Worm (Caenorhabditis elegans) whole organism, L1 larva: Measurements from ENCODE around the gene ric-8.

Experiments
- Y116A8C.19 ChIP-seq: sonication (generic microtip); optimal IDR thresholded peaks from 2 replicates; lab custom pipeline; 2016; ENCODE audit warnings: missing compliant biosample characterization, missing genetic modification characterization, borderline replicate concordance
- alr-1 ChIP-seq: fragments of 200-800 bp; sonication (Bioruptor generic); optimal IDR thresholded peaks from 2 replicates; lab custom pipeline; 2018; ENCODE audit warnings: borderline replicate concordance, mild to moderate bottlenecking, missing genetic modification characterization, missing compliant biosample characterization
- ama-1 ChIP-seq: fragments of 150-350 bp; optimal IDR thresholded peaks from 2 replicates; lab custom pipeline; 2014
- elt-2 ChIP-seq: sonication (generic microtip); optimal IDR thresholded peaks from 2 replicates; lab custom pipeline; 2016; ENCODE audit warnings: missing genetic modification characterization, mild to moderate bottlenecking, inconsistent platforms, missing compliant biosample characterization, missing genetic modification reagents
- fkh-4 ChIP-seq: sonication (generic microtip); optimal IDR thresholded peaks from 2 replicates; lab custom pipeline; 2016; ENCODE audit warnings: missing compliant biosample characterization, missing genetic modification characterization, borderline replicate concordance
- jun-1 ChIP-seq: fragments of 150-350 bp; optimal IDR thresholded peaks from 2 replicates; lab custom pipeline; 2014; ENCODE audit warnings: missing biosample characterization, missing genetic modification reagents, missing genetic modification characterization
- lin-13 ChIP-seq: fragments of 150-350 bp; optimal IDR thresholded peaks from 2 replicates; lab custom pipeline; 2014; ENCODE audit warnings: missing biosample characterization, missing genetic modification reagents, missing genetic modification characterization
- lsy-2 ChIP-seq, 2 experiments: fragments of 150-350 bp; optimal IDR thresholded peaks; 2 replicates each; lab custom pipeline; 2014; ENCODE audit warnings: missing biosample characterization in 2 of 2, missing genetic modification characterization in 2 of 2
- mep-1 ChIP-seq: fragments of 150-350 bp; optimal IDR thresholded peaks from 2 replicates; lab custom pipeline; 2014; ENCODE audit warnings: missing biosample characterization, missing genetic modification characterization
- nhr-28 ChIP-seq: fragments of 150-350 bp; optimal IDR thresholded peaks from 2 replicates; lab custom pipeline; 2014; ENCODE audit warnings: missing biosample characterization, missing genetic modification characterization
- nhr-84 ChIP-seq: sonication (generic microtip); optimal IDR thresholded peaks from 2 replicates; lab custom pipeline; 2017; ENCODE audit warnings: missing biosample characterization, missing genetic modification characterization
- snpc-4 ChIP-seq: fragments of 150-350 bp; optimal IDR thresholded peaks from 2 replicates; lab custom pipeline; 2014; ENCODE audit warnings: missing biosample characterization, missing genetic modification characterization
- sup-37 ChIP-seq: fragments of 200-800 bp; sonication (Bioruptor generic); optimal IDR thresholded peaks from 2 replicates; lab custom pipeline; 2018; ENCODE audit warnings: mild to moderate bottlenecking, missing genetic modification characterization, missing compliant biosample characterization
- unc-130 ChIP-seq: fragments of 150-350 bp; optimal IDR thresholded peaks from 2 replicates; lab custom pipeline; 2017; ENCODE audit warnings: missing biosample characterization, missing genetic modification characterization, inconsistent platforms

ce11 chrIV:2600841-2601240, 41.9 kb upstream of the ric-8 start, which contains the start of gene epg-9:
- TF ChIP-seq nhr-84 (tag; lab: Kevin White, UChicago) (no peak), Y116A8C.19 (tag; lab: Kevin White, UChicago) (no peak), fkh-4 (no peak), sup-37 (GFP tag; lab: Kevin White, UChicago) (no peak), elt-2 (tag; lab: Kevin White, UChicago) (no peak), nhr-28 (tag; lab: Kevin White, UChicago) (no peak), lsy-2 (tag; optimal IDR thresholded peaks at IDR 0.05; lab: Kevin White, UChicago) (no peak), jun-1 (tag; lab: Kevin White, UChicago) (no peak), lin-13 (GFP tag; lab: Kevin White, UChicago) (no peak), mep-1 (tag; lab: Kevin White, UChicago) (no peak), snpc-4 (no peak), alr-1 (tag; lab: Kevin White, UChicago) (no peak), ama-1 (lab: Kevin White, UChicago) (no peak), unc-130 (tag; lab: Kevin White, UChicago) (no peak)
